Fruit fly (Drosophila melanogaster): ENCODE results near the gene CG32052.

The CG32052 gene

dm6 chr3L:9760151-9760749, 26.6 kb upstream of the CG32052 start, which contains the start of gene CG42268:
TSS of gene CG42268 (minus strand) at chr3L:9760395.
- no peak for TF ChIP-seq CG11617 (GFP tag; optimal IDR thresholded peaks at IDR 0.05)
- no peak for TF ChIP-seq CG7101 (tag; optimal IDR thresholded peaks at IDR 0.05)
- TF ChIP-seq Mnt (GFP tag; optimal IDR thresholded peaks at IDR 0.05) = no peak
- TF ChIP-seq tj (GFP tag; optimal IDR thresholded peaks at IDR 0.05) = no peak
- TF ChIP-seq CG7045 (GFP tag; optimal IDR thresholded peaks at IDR 0.05) = no peak
- peak; percentile 57 for TF ChIP-seq cic (GFP tag; optimal IDR thresholded peaks at IDR 0.05)
- TF ChIP-seq kay (GFP tag; ENCODE audit: borderline replicate concordance) = peak; percentile 89
- peak; percentile 32 for TF ChIP-seq CG33017 (tag; optimal IDR thresholded peaks at IDR 0.05)
- no peak for TF ChIP-seq ovo (GFP tag; optimal IDR thresholded peaks at IDR 0.05)
- TF ChIP-seq toe (GFP tag; optimal IDR thresholded peaks at IDR 0.05) = no peak
- TF ChIP-seq Crg-1 (GFP tag; optimal IDR thresholded peaks at IDR 0.05) = no peak
- no peak for TF ChIP-seq cnc (optimal IDR thresholded peaks at IDR 0.05)
- peak; percentile 6 for TF ChIP-seq pad (GFP tag; optimal IDR thresholded peaks at IDR 0.05)
- TF ChIP-seq CG1620 (GFP tag; optimal IDR thresholded peaks at IDR 0.05) = no peak
- peak; percentile 37 for TF ChIP-seq CG12768 (GFP tag; optimal IDR thresholded peaks at IDR 0.05)
- TF ChIP-seq bab1 (GFP tag; optimal IDR thresholded peaks at IDR 0.05) = no peak
- no peak for TF ChIP-seq Hr96 (GFP tag; optimal IDR thresholded peaks at IDR 0.05)

DNA sequence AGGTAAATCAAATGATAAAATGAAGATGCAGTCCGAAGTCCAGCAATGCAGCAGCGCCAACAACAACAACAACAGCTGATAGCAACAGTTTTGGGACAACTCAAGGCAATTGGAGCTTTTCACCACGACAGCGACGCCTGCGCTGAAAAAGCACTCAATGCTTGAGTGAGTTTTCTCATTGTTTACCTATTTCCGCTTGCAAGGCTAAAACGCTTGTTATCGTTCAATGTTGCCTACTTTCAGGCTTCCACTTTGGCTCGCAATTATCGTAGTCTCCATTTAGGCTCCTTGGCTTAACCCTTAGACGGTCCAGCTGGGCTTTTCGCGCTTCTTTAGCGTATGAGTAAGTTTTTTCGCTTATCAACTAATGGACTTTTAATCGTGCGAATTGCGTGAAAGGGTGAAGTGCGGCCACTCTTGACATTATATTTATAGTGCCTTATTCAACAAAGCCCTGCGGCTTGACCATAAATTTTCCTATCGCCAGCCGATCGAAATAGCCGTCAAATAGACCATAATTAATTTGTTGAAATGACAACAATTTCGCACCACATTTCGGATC, 24.7 kb upstream of the CG32052 start:
- TF ChIP-seq CG7101 (tag; optimal IDR thresholded peaks at IDR 0.05) = no peak
- no peak for TF ChIP-seq CG14711 (tag; optimal IDR thresholded peaks at IDR 0.05)
- TF ChIP-seq Crg-1 (GFP tag; optimal IDR thresholded peaks at IDR 0.05) = no peak
- TF ChIP-seq cnc (optimal IDR thresholded peaks at IDR 0.05) = no peak
- no peak for TF ChIP-seq toe (GFP tag; optimal IDR thresholded peaks at IDR 0.05)
- TF ChIP-seq CG7045 (GFP tag; optimal IDR thresholded peaks at IDR 0.05) = no peak
- TF ChIP-seq tj (GFP tag; optimal IDR thresholded peaks at IDR 0.05) = peak; percentile 65
- TF ChIP-seq CG33017 (tag; optimal IDR thresholded peaks at IDR 0.05) = no peak
- no peak for TF ChIP-seq CG11617 (GFP tag; optimal IDR thresholded peaks at IDR 0.05)
- TF ChIP-seq ovo (GFP tag; optimal IDR thresholded peaks at IDR 0.05) = no peak
- TF ChIP-seq Hr96 (GFP tag; optimal IDR thresholded peaks at IDR 0.05) = no peak
- no peak for TF ChIP-seq pad (GFP tag; optimal IDR thresholded peaks at IDR 0.05)
- TF ChIP-seq kay (GFP tag; ENCODE audit: borderline replicate concordance) = no peak
- peak; percentile 9 for TF ChIP-seq cic (GFP tag; optimal IDR thresholded peaks at IDR 0.05)
- peak; percentile 4 for TF ChIP-seq CG1620 (GFP tag; optimal IDR thresholded peaks at IDR 0.05)
- no peak for TF ChIP-seq CG5204 (GFP tag; optimal IDR thresholded peaks at IDR 0.05)
- no peak for TF ChIP-seq Clk (GFP tag; optimal IDR thresholded peaks at IDR 0.05)
- TF ChIP-seq Mnt (GFP tag; optimal IDR thresholded peaks at IDR 0.05) = no peak
- TF ChIP-seq CG12768 (GFP tag; optimal IDR thresholded peaks at IDR 0.05) = no peak
- peak; percentile 25 for TF ChIP-seq bab1 (GFP tag; optimal IDR thresholded peaks at IDR 0.05)

- TF ChIP-seq cnc (optimal IDR thresholded peaks at IDR 0.05) (no peak), Hr96 (GFP tag; optimal IDR thresholded peaks at IDR 0.05) (no peak), CG7101 (tag; optimal IDR thresholded peaks at IDR 0.05) (no peak), tj (GFP tag; optimal IDR thresholded peaks at IDR 0.05) (peak; percentile 48), kay (GFP tag; ENCODE audit: borderline replicate concordance) (no peak), CG33017 (tag; optimal IDR thresholded peaks at IDR 0.05) (no peak), pad (GFP tag; optimal IDR thresholded peaks at IDR 0.05) (peak; percentile 36), cic (GFP tag; optimal IDR thresholded peaks at IDR 0.05) (no peak), toe (GFP tag; optimal IDR thresholded peaks at IDR 0.05) (no peak), CG14711 (tag; optimal IDR thresholded peaks at IDR 0.05) (no peak), bab1 (GFP tag; optimal IDR thresholded peaks at IDR 0.05) (peak; percentile 58), CG11617 (GFP tag; optimal IDR thresholded peaks at IDR 0.05) (no peak), CG1620 (GFP tag; optimal IDR thresholded peaks at IDR 0.05) (no peak), CG5204 (GFP tag; optimal IDR thresholded peaks at IDR 0.05) (no peak), Crg-1 (GFP tag; optimal IDR thresholded peaks at IDR 0.05) (no peak), Mnt (GFP tag; optimal IDR thresholded peaks at IDR 0.05) (peak; percentile 25), Clk (GFP tag; optimal IDR thresholded peaks at IDR 0.05) (no peak), ovo (GFP tag; optimal IDR thresholded peaks at IDR 0.05) (peak; percentile 37)
Observed at dm6 chr3L:9763389-9763917, 23.4 kb upstream of the CG32052 start, which contains the start of gene Ae2. TSS of gene Ae2 (plus strand) at chr3L:9763544.

DNA sequence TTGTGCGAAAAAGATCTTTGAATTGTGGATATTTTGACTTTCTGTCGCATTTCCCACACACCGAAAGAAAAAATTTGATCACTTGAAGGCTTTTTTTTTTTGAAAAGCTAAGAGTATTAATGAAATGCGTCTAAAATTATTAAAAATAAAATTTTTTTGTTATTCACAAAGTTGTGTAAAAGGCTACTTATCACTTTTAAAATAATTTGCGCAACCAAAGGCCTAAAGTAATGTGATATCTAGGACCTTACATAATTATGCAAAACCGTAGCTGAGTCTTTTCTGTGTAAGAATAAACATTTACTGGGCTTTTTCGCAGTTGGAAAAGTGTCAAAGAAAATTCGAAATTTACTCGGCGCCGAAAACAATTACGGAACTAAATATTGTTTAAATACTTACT, 22.5 kb upstream of the CG32052 start:
- TF ChIP-seq kay (GFP tag; ENCODE audit: borderline replicate concordance) (peak; percentile 54), Crg-1 (GFP tag; optimal IDR thresholded peaks at IDR 0.05) (no peak), pad (GFP tag; optimal IDR thresholded peaks at IDR 0.05) (no peak)

dm6 chr3L:9764915-9765709, 21.7 kb upstream of the CG32052 start:
- TF ChIP-seq Clk (GFP tag; optimal IDR thresholded peaks at IDR 0.05) = no peak
- no peak for TF ChIP-seq CG12768 (GFP tag; optimal IDR thresholded peaks at IDR 0.05)
- TF ChIP-seq CG11617 (GFP tag; optimal IDR thresholded peaks at IDR 0.05) = no peak
- TF ChIP-seq CG5204 (GFP tag; optimal IDR thresholded peaks at IDR 0.05) = no peak
- TF ChIP-seq CG14711 (tag; optimal IDR thresholded peaks at IDR 0.05) = no peak
- TF ChIP-seq toe (GFP tag; optimal IDR thresholded peaks at IDR 0.05) = no peak
- TF ChIP-seq Crg-1 (GFP tag; optimal IDR thresholded peaks at IDR 0.05) = no peak
- TF ChIP-seq CG7101 (tag; optimal IDR thresholded peaks at IDR 0.05) = no peak
